Worm (Caenorhabditis elegans): ENCODE measurements around the gene T05B9.2.

The T05B9.2 gene

ce11 chrII:11288148-11288547 lies 32.5 kb downstream of the T05B9.2 start:
- TF ChIP-seq ceh-82 (tag; optimal IDR thresholded peaks at IDR 0.05) (no peak), mes-2 (tag; optimal IDR thresholded peaks at IDR 0.05; ENCODE audit: poor library complexity, severe bottlenecking) (no peak), lin-1 (GFP tag; IDR thresholded peaks at IDR 0.05) (no peak), tra-1 (GFP tag; IDR thresholded peaks at IDR 0.05) (no peak), Y75B8A.6 (GFP tag; IDR thresholded peaks at IDR 0.05) (no peak), rbr-2 (tag; optimal IDR thresholded peaks at IDR 0.05) (no peak), F44E2.7 (GFP tag; IDR thresholded peaks at IDR 0.05) (no peak), hmg-1.1 (GFP tag; IDR thresholded peaks at IDR 0.05) (no peak), spr-3 (GFP tag; optimal IDR thresholded peaks at IDR 0.05) (no peak), dve-1 (tag; optimal IDR thresholded peaks at IDR 0.05; ENCODE audit: insufficient read depth) (no peak), ztf-11 (tag; optimal IDR thresholded peaks at IDR 0.05) (no peak), nhr-10 (tag; optimal IDR thresholded peaks at IDR 0.05) (no peak), zfp-2 (tag; optimal IDR thresholded peaks at IDR 0.05) (no peak), dmd-8 (GFP tag; IDR thresholded peaks at IDR 0.05) (no peak), tag-97 (GFP tag; IDR thresholded peaks at IDR 0.05) (no peak), madf-9 (GFP tag; conservative IDR thresholded peaks at IDR 0.05) (no peak), fos-1 (tag; optimal IDR thresholded peaks at IDR 0.05) (no peak), ZK546.5 (tag; optimal IDR thresholded peaks at IDR 0.05) (no peak), daf-12 (tag; optimal IDR thresholded peaks at IDR 0.05) (no peak)

DNA sequence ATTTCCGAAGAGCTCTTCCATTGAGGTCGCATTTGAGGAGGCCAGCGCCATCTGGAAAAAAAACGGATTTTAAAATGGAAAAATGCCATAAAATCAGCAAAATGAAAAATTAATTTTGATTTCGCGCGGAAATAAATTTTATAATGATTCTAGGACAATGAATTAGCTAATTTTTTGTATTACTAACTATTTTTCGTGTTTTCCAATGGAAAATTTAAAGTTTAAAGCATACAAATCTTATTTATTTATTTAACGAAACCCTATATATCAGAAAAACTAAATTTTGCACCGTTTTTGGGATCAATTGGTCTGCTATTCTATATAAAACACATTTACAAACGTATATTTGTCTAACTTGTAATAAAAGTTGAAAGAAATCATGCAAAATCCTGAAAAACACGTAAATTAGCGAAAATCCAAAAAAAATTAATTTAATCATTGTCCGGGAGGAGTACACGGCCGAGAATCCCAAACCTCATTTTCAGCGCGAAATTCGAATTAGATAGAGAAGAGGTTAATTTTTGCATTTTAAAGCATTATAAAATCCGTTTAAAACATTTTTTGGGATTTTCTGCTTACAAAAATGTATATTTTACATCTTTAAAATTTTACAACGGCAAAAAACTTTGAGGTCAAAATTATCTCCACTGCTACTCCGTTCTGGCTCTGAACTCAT lies 34.6 kb downstream of the T05B9.2 start, which contains the start of gene C47G2.3:
Gene C47G2.3 (minus strand): TSS at position 51 of the 676 bp plus-strand sequence.
- TF ChIP-seq lin-38 (GFP tag; IDR thresholded peaks at IDR 0.05) (peak; percentile 79), attf-4 (tag; optimal IDR thresholded peaks at IDR 0.05) (no peak), hif-1 (tag; optimal IDR thresholded peaks at IDR 0.05) (peak in 1 of 2 experiments; percentile 42), ztf-11 (tag; optimal IDR thresholded peaks at IDR 0.05) (no peak), daf-16 (GFP tag; optimal IDR thresholded peaks at IDR 0.05) (no peak), daf-16 (tag; optimal IDR thresholded peaks at IDR 0.05) (peak; percentile 32), mxl-3 (GFP tag; optimal IDR thresholded peaks at IDR 0.05) (no peak), duxl-1 (tag; optimal IDR thresholded peaks at IDR 0.05; ENCODE audit: poor library complexity) (peak; percentile 71), rbr-2 (tag; optimal IDR thresholded peaks at IDR 0.05) (peak; percentile 25), hlh-30 (tag; optimal IDR thresholded peaks at IDR 0.05; ENCODE audit: insufficient read depth) (peak; percentile 17), unc-130 (GFP tag; optimal IDR thresholded peaks at IDR 0.05) (peak; percentile 75), aha-1 (tag) (peak; percentile 47), mep-1 (tag; optimal IDR thresholded peaks at IDR 0.05) (peak; percentile 55), lir-3 (tag; optimal IDR thresholded peaks at IDR 0.05) (no peak), nhr-6 (tag; optimal IDR thresholded peaks at IDR 0.05) (peak; percentile 58), dpl-1 (GFP tag; optimal IDR thresholded peaks at IDR 0.05) (peak; percentile 90), ZK337.2 (GFP tag; IDR thresholded peaks at IDR 0.05) (peak; percentile 79), dve-1 (tag; optimal IDR thresholded peaks at IDR 0.05; ENCODE audit: insufficient read depth) (peak; percentile 60), daf-8 (GFP tag; IDR thresholded peaks at IDR 0.05) (no peak), hlh-11 (tag; optimal IDR thresholded peaks at IDR 0.05) (peak; percentile 27), dmd-6 (GFP tag; IDR thresholded peaks at IDR 0.05) (peak; percentile 51), mes-2 (tag; optimal IDR thresholded peaks at IDR 0.05; ENCODE audit: poor library complexity, severe bottlenecking) (peak; percentile 96), ZK546.5 (tag; optimal IDR thresholded peaks at IDR 0.05) (no peak), madf-9 (GFP tag; conservative IDR thresholded peaks at IDR 0.05) (0 out of 2 replicates have a peak, but pooled peaks have one; percentile 21), lsy-2 (tag; optimal IDR thresholded peaks at IDR 0.05) (peak in 1 of 2 experiments; percentile 73), Y105C5A.15 (GFP tag; IDR thresholded peaks at IDR 0.05) (0 out of 2 replicates have a peak, but pooled peaks have one; percentile 39), nhr-102 (tag; optimal IDR thresholded peaks at IDR 0.05) (peak; percentile 2)
